Worm (Caenorhabditis elegans) whole organism, L2 larva: Measurements from ENCODE around the gene fkh-8.

Experiments used
- C34F6.9 ChIP-seq: fragments of 150-350 bp; optimal IDR thresholded peaks from 2 replicates; lab custom pipeline; 2014; ENCODE audit warnings: missing biosample characterization, missing genetic modification characterization
- R02D3.7 ChIP-seq: fragments of 150-350 bp; optimal IDR thresholded peaks from 2 replicates; lab custom pipeline; 2014; ENCODE audit warnings: missing biosample characterization, missing genetic modification characterization
- Y55F3AM.14 ChIP-seq: fragments of 200-800 bp; sonication (Bioruptor generic); optimal IDR thresholded peaks from 2 replicates; lab custom pipeline; 2018; ENCODE audit warnings: mild to moderate bottlenecking, missing genetic modification characterization, missing compliant biosample characterization
- ZK546.5 ChIP-seq: sonication (generic microtip); optimal IDR thresholded peaks from 2 replicates; lab custom pipeline; 2017; ENCODE audit warnings: missing biosample characterization, missing genetic modification characterization
- alr-1 ChIP-seq: fragments of 150-350 bp; optimal IDR thresholded peaks from 2 replicates; lab custom pipeline; 2014; ENCODE audit warnings: missing biosample characterization, missing genetic modification characterization
- ceh-16 ChIP-seq: fragments of 150-350 bp; optimal IDR thresholded peaks from 2 replicates; lab custom pipeline; 2014; ENCODE audit warnings: missing biosample characterization, missing genetic modification characterization
- crh-2 ChIP-seq: sonication (generic microtip); optimal IDR thresholded peaks from 2 replicates; lab custom pipeline; 2017; ENCODE audit warnings: missing biosample characterization, missing genetic modification characterization
- egl-27 ChIP-seq: sonication (generic microtip); optimal IDR thresholded peaks from 3 replicates; lab custom pipeline; 2017; ENCODE audit warnings: missing biosample characterization, missing genetic modification reagents, missing genetic modification characterization
- elt-3 ChIP-seq: sonication (generic microtip); optimal IDR thresholded peaks from 2 replicates; lab custom pipeline; 2017; ENCODE audit warnings: missing biosample characterization, missing genetic modification characterization
- gmeb-1 ChIP-seq: fragments of 150-350 bp; optimal IDR thresholded peaks from 2 replicates; lab custom pipeline; 2014; ENCODE audit warnings: missing biosample characterization, missing genetic modification characterization
- lin-11 ChIP-seq: fragments of 150-350 bp; sonication (generic microtip); optimal IDR thresholded peaks from 2 replicates; lab custom pipeline; 2014; ENCODE audit warnings: missing biosample characterization, missing genetic modification characterization, inconsistent platforms, mixed read lengths
- lin-39 ChIP-seq: fragments of 150-350 bp; optimal IDR thresholded peaks from 2 replicates; lab custom pipeline; 2014; ENCODE audit warnings: missing biosample characterization, missing genetic modification reagents, missing genetic modification characterization
- lsy-2 ChIP-seq, 2 experiments: fragments of 150-350 bp in 1 of 2; sonication (generic microtip) in 1 of 2; optimal IDR thresholded peaks; 2 replicates each; lab custom pipeline; 2014 to 2017; ENCODE audit warnings: missing biosample characterization in 2 of 2, missing genetic modification characterization in 2 of 2
- mab-5 ChIP-seq: fragments of 150-350 bp; optimal IDR thresholded peaks from 2 replicates; lab custom pipeline; 2014; ENCODE audit warnings: missing biosample characterization, missing genetic modification characterization
- mbf-1 ChIP-seq: sonication (generic microtip); optimal IDR thresholded peaks from 2 replicates; lab custom pipeline; 2017; ENCODE audit warnings: missing biosample characterization, missing genetic modification characterization
- mdl-1 ChIP-seq, 2 experiments: fragments of 150-350 bp in 1 of 2; sonication (generic microtip) in 1 of 2; optimal IDR thresholded peaks; 2 replicates each; lab custom pipeline; 2017; ENCODE audit warnings: missing biosample characterization in 2 of 2, missing genetic modification characterization in 2 of 2
- nhr-10 ChIP-seq: sonication (generic microtip); optimal IDR thresholded peaks from 2 replicates; lab custom pipeline; 2017; ENCODE audit warnings: missing biosample characterization, missing genetic modification characterization
- nhr-11 ChIP-seq: fragments of 150-350 bp; optimal IDR thresholded peaks from 2 replicates; lab custom pipeline; 2014; ENCODE audit warnings: missing biosample characterization, missing genetic modification characterization
- nhr-12 ChIP-seq: fragments of 150-350 bp; optimal IDR thresholded peaks from 2 replicates; lab custom pipeline; 2014; ENCODE audit warnings: missing biosample characterization, missing genetic modification characterization
- nhr-129 ChIP-seq: fragments of 150-350 bp; optimal IDR thresholded peaks from 2 replicates; lab custom pipeline; 2014; ENCODE audit warnings: missing biosample characterization, missing genetic modification characterization
- nhr-21 ChIP-seq: fragments of 150-350 bp; optimal IDR thresholded peaks from 2 replicates; lab custom pipeline; 2014; ENCODE audit warnings: missing biosample characterization, missing genetic modification characterization
- nhr-23 ChIP-seq: fragments of 150-350 bp; optimal IDR thresholded peaks from 2 replicates; lab custom pipeline; 2014; ENCODE audit warnings: missing biosample characterization, missing genetic modification reagents, missing genetic modification characterization
- nhr-237 ChIP-seq: fragments of 150-350 bp; optimal IDR thresholded peaks from 2 replicates; lab custom pipeline; 2014; ENCODE audit warnings: missing biosample characterization, missing genetic modification characterization
- nhr-6 ChIP-seq: fragments of 150-350 bp; optimal IDR thresholded peaks from 2 replicates; lab custom pipeline; 2014; ENCODE audit warnings: missing biosample characterization, missing genetic modification characterization
- sem-4 ChIP-seq: fragments of 150-350 bp; optimal IDR thresholded peaks from 2 replicates; lab custom pipeline; 2014; ENCODE audit warnings: missing biosample characterization, missing genetic modification reagents, missing genetic modification characterization
- sma-9 ChIP-seq, 2 experiments: fragments of 150-350 bp in 1 of 2; sonication (generic microtip) in 1 of 2; optimal IDR thresholded peaks; 2 replicates each; lab custom pipeline; 2014 to 2016; ENCODE audit warnings: missing genetic modification characterization in 2 of 2, mild to moderate bottlenecking in 1 of 2, missing biosample characterization in 1 of 2, missing compliant biosample characterization in 1 of 2, missing genetic modification reagents in 1 of 2, moderate library complexity in 1 of 2
- unc-62 ChIP-seq: fragments of 150-350 bp; optimal IDR thresholded peaks from 2 replicates; lab custom pipeline; 2014; ENCODE audit warnings: missing biosample characterization, missing genetic modification reagents, missing genetic modification characterization
- zag-1 ChIP-seq: fragments of 150-350 bp; optimal IDR thresholded peaks from 2 replicates; lab custom pipeline; 2014; ENCODE audit warnings: missing biosample characterization, missing genetic modification characterization
- ztf-1 ChIP-seq: fragments of 200-800 bp; sonication (Bioruptor generic); conservative IDR thresholded peaks from 2 replicates; pipeline ENCODE4 v1.3.6; 2022; ENCODE audit warnings: missing genetic modification characterization, missing compliant biosample characterization
- ztf-11 ChIP-seq: sonication (generic microtip); optimal IDR thresholded peaks from 2 replicates; lab custom pipeline; 2017; ENCODE audit warnings: missing biosample characterization, missing genetic modification characterization

The fkh-8 gene

ce11 chrII:6148369-6148768 is 42.8 kb downstream of the fkh-8 start:
- TF ChIP-seq sma-9 (GFP tag; optimal IDR thresholded peaks at IDR 0.05; lab: Kevin White, UChicago) (peak; percentile 33), sma-9 (tag; optimal IDR thresholded peaks at IDR 0.05; lab: Kevin White, UChicago) (no peak), zag-1 (tag; lab: Kevin White, UChicago) (peak; percentile 14), lsy-2 (tag; optimal IDR thresholded peaks at IDR 0.05; lab: Kevin White, UChicago) (peak in 1 of 2 experiments; percentile 21), Y55F3AM.14 (GFP tag; lab: Kevin White, UChicago) (no peak)

DNA sequence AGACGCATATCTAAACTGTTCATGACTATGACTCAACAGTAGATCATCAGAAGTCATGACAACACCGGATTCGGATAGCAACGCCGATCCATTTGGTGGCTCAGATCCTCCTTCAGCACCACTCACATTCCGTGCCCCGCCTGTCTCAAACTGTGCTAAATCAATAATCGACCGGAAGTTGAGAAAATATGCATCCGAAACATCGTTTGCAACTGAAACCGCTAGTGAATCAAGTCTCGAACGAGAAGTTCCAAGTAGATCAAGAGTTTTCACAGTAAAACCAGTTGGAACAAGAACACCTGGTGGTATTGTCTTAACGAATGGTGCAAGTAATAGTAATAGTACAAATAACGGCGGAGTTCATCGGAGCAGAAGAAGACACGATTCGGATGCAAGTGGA is 44.1 kb downstream of the fkh-8 start:
- TF ChIP-seq nhr-23 (tag; lab: Kevin White, UChicago) = no peak
- TF ChIP-seq lin-11 (tag; lab: Kevin White, UChicago) = no peak
- no peak for TF ChIP-seq mab-5 (tag; lab: Kevin White, UChicago)
- TF ChIP-seq gmeb-1 (tag; lab: Kevin White, UChicago) = no peak
- no peak for TF ChIP-seq ZK546.5 (tag; lab: Kevin White, UChicago)
- TF ChIP-seq nhr-21 = no peak
- no peak for TF ChIP-seq sem-4 (tag; lab: Kevin White, UChicago)
- TF ChIP-seq nhr-129 = no peak
- TF ChIP-seq lin-39 (tag; lab: Kevin White, UChicago) = no peak
- TF ChIP-seq nhr-6 (tag; lab: Kevin White, UChicago) = no peak
- no peak for TF ChIP-seq alr-1 (tag; lab: Kevin White, UChicago)
- no peak for TF ChIP-seq Y55F3AM.14 (GFP tag; lab: Kevin White, UChicago)
- TF ChIP-seq elt-3 = no peak
- TF ChIP-seq crh-2 (tag; lab: Kevin White, UChicago) = no peak
- TF ChIP-seq nhr-10 (tag; lab: Kevin White, UChicago) = no peak

DNA sequence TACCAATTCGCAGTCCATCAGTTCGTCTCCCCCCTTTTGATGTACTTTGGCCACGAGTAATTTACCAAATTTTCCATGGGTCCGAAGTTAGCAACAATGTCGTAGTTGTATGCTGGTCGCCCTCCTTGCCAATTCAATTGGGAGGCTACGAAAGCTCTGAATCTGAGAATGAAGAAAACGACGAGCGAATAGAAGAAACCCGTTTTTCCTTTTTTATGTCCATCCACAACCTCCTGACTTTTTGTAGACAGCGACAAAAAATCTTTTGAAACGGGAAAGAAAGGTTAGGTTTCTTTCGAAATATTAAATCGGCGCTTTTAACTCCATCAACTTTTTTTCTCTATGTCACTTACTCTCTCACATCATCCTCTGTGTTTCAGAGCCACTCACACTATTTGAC is 48.7 kb downstream of the fkh-8 start:
- no peak for TF ChIP-seq ztf-11 (tag; lab: Kevin White, UChicago)
- no peak for TF ChIP-seq ZK546.5 (tag; lab: Kevin White, UChicago)
- TF ChIP-seq mdl-1 (tag; optimal IDR thresholded peaks at IDR 0.05; lab: Kevin White, UChicago) = no peak
- TF ChIP-seq sem-4 (tag; lab: Kevin White, UChicago) = no peak
- TF ChIP-seq R02D3.7 (tag; lab: Kevin White, UChicago) = no peak
- no peak for TF ChIP-seq alr-1 (tag; lab: Kevin White, UChicago)
- no peak for TF ChIP-seq nhr-21
- TF ChIP-seq unc-62 (GFP tag; lab: Kevin White, UChicago) = no peak
- TF ChIP-seq elt-3 = no peak
- no peak for TF ChIP-seq nhr-237
- TF ChIP-seq C34F6.9 = no peak
- no peak for TF ChIP-seq ztf-1
- no peak for TF ChIP-seq lin-39 (tag; lab: Kevin White, UChicago)
- no peak for TF ChIP-seq egl-27 (tag; lab: Kevin White, UChicago)
- no peak for TF ChIP-seq mbf-1 (tag; lab: Kevin White, UChicago)
- no peak for TF ChIP-seq ceh-16 (tag; lab: Kevin White, UChicago)
- no peak for TF ChIP-seq nhr-12 (tag; lab: Kevin White, UChicago)
- TF ChIP-seq nhr-11 = no peak
- TF ChIP-seq, all 48 proteins: peak for 0
